Fruit fly (Drosophila melanogaster): ENCODE results near the gene CG14258.

- TF ChIP-seq Smox (GFP tag; optimal IDR thresholded peaks at IDR 0.05) (no peak), Lpt (GFP tag; optimal IDR thresholded peaks at IDR 0.05) (no peak), svp (GFP tag) (peak; percentile 65), dac (GFP tag; optimal IDR thresholded peaks at IDR 0.05) (no peak), Sox15 (GFP tag; optimal IDR thresholded peaks at IDR 0.05) (no peak), CG15336 (GFP tag; IDR thresholded peaks at IDR 0.05) (no peak), Met (GFP tag; optimal IDR thresholded peaks at IDR 0.05) (no peak)
Observed at dm6 chr3R:27109458-27109857, 16.5 kb downstream of the CG14258 start.
